Worm (Caenorhabditis elegans): ENCODE measurements around the gene D2096.5.
A peak's percentile ranks its signal among the peaks of the same experiment; 100 is the strongest.

D2096.5 gene

DNA sequence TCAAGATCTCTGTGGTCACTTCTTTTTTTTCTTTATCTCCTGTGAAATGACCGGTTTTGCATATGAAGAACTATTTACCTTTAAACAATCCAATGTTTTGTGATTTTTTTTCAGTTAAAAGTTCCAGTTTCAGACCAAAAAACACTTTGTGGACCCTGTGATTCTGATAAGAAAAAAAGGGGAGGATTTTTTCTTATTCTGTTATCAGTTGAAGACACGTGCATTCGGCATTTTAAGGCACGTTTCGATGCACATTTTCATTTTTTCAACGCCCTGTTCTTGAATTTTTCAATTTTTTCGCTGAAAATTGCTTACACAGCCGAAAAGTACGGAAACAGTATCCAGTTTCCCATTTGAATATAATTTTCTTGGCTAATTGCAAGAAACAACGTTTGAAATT lies 6.7 kb upstream of the D2096.5 start, which contains the start of gene aagr-1 (continued):
- no peak for TF ChIP-seq mdt-29 (GFP tag; IDR thresholded peaks at IDR 0.05)
- TF ChIP-seq nhr-11 (tag; optimal IDR thresholded peaks at IDR 0.05) = no peak
- no peak for TF ChIP-seq F37D6.2 (tag; optimal IDR thresholded peaks at IDR 0.05)
- no peak for TF ChIP-seq snpc-1.2 (GFP tag; IDR thresholded peaks at IDR 0.05)
- TF ChIP-seq lin-1 (GFP tag; IDR thresholded peaks at IDR 0.05) = no peak
- no peak for TF ChIP-seq ceh-32 (tag; optimal IDR thresholded peaks at IDR 0.05; ENCODE audit: poor library complexity)
- TF ChIP-seq rbr-2 (tag; optimal IDR thresholded peaks at IDR 0.05) = no peak
- no peak for TF ChIP-seq T20F7.1 (GFP tag; optimal IDR thresholded peaks at IDR 0.05)
- no peak for TF ChIP-seq zag-1 (tag; optimal IDR thresholded peaks at IDR 0.05)
- no peak for TF ChIP-seq dmd-9 (GFP tag; IDR thresholded peaks at IDR 0.05)
- no peak for TF ChIP-seq ctbp-1 (GFP tag; IDR thresholded peaks at IDR 0.05)
- TF ChIP-seq mdl-1 (tag; optimal IDR thresholded peaks at IDR 0.05) = peak in 1 of 2 experiments; percentile 53
- TF ChIP-seq mxl-2 (GFP tag; conservative IDR thresholded peaks at IDR 0.05) = no peak
- TF ChIP-seq ceh-28 (tag; optimal IDR thresholded peaks at IDR 0.05) = no peak
- TF ChIP-seq ceh-20 (GFP tag; IDR thresholded peaks at IDR 0.05) = no peak
- no peak for TF ChIP-seq lin-13 (GFP tag; optimal IDR thresholded peaks at IDR 0.05)
- no peak for TF ChIP-seq unc-39 (tag; optimal IDR thresholded peaks at IDR 0.05)
- peak; percentile 47 for TF ChIP-seq nhr-28 (tag; optimal IDR thresholded peaks at IDR 0.05)
- TF ChIP-seq cey-2 (tag; optimal IDR thresholded peaks at IDR 0.05; ENCODE audit: borderline replicate concordance, insufficient read depth) = no peak
- no peak for TF ChIP-seq D1046.2 (GFP tag; IDR thresholded peaks at IDR 0.05)
- no peak for TF ChIP-seq ZK337.2 (GFP tag; IDR thresholded peaks at IDR 0.05)
- no peak for TF ChIP-seq aha-1 (tag)
- no peak for TF ChIP-seq F44E2.7 (GFP tag; IDR thresholded peaks at IDR 0.05)
- TF ChIP-seq ceh-62 (tag; optimal IDR thresholded peaks at IDR 0.05) = no peak
- no peak for TF ChIP-seq nhr-48 (tag; optimal IDR thresholded peaks at IDR 0.05)
- TF ChIP-seq nhr-6 (tag; optimal IDR thresholded peaks at IDR 0.05) = no peak
- TF ChIP-seq spr-1 (tag; optimal IDR thresholded peaks at IDR 0.05) = no peak
- TF ChIP-seq nhr-25 (tag; optimal IDR thresholded peaks at IDR 0.05; ENCODE audit: borderline replicate concordance, insufficient read depth) = no peak
- TF ChIP-seq nhr-41 (GFP tag; IDR thresholded peaks at IDR 0.05) = no peak
- no peak for TF ChIP-seq ZK546.5 (tag; optimal IDR thresholded peaks at IDR 0.05)
- TF ChIP-seq mxl-3 (GFP tag; optimal IDR thresholded peaks at IDR 0.05) = peak; percentile 13
- TF ChIP-seq Y5F2A.4 (GFP tag; optimal IDR thresholded peaks at IDR 0.05) = no peak
- no peak for TF ChIP-seq Y75B8A.6 (GFP tag; IDR thresholded peaks at IDR 0.05)
- no peak for TF ChIP-seq unc-130 (GFP tag; optimal IDR thresholded peaks at IDR 0.05)
- TF ChIP-seq pqm-1 (tag; optimal IDR thresholded peaks at IDR 0.05) = peak; percentile 34
- peak; percentile 79 for TF ChIP-seq dmd-6 (GFP tag; IDR thresholded peaks at IDR 0.05)
- no peak for TF ChIP-seq nhr-76 (tag; optimal IDR thresholded peaks at IDR 0.05)
- no peak for TF ChIP-seq hif-1 (tag; optimal IDR thresholded peaks at IDR 0.05)
- TF ChIP-seq daf-19 (GFP tag; conservative IDR thresholded peaks at IDR 0.05) = no peak
- no peak for TF ChIP-seq lim-7 (GFP tag; IDR thresholded peaks at IDR 0.05)
- no peak for TF ChIP-seq nhr-42 (GFP tag; IDR thresholded peaks at IDR 0.05)
- TF ChIP-seq nhr-77 (tag; optimal IDR thresholded peaks at IDR 0.05) = no peak
- no peak for TF ChIP-seq nhr-111 (GFP tag; optimal IDR thresholded peaks at IDR 0.05)
- no peak for TF ChIP-seq lsy-2 (tag; optimal IDR thresholded peaks at IDR 0.05)
- no peak for TF ChIP-seq tag-97 (GFP tag; IDR thresholded peaks at IDR 0.05)
- TF ChIP-seq gei-8 (GFP tag; optimal IDR thresholded peaks at IDR 0.05) = no peak
- no peak for TF ChIP-seq lin-29 (GFP tag; IDR thresholded peaks at IDR 0.05)
- TF ChIP-seq vab-7 (GFP tag; IDR thresholded peaks at IDR 0.05) = no peak
- no peak for TF ChIP-seq madf-9 (GFP tag; conservative IDR thresholded peaks at IDR 0.05)
- no peak for TF ChIP-seq zip-2 (tag; optimal IDR thresholded peaks at IDR 0.05)
- TF ChIP-seq ces-1 (GFP tag; optimal IDR thresholded peaks at IDR 0.05) = no peak
- TF ChIP-seq dmd-8 (GFP tag; IDR thresholded peaks at IDR 0.05) = no peak
- TF ChIP-seq mep-1 (tag; optimal IDR thresholded peaks at IDR 0.05) = no peak
